ENCODE assay signal across 2 fruit fly cellular contexts in genomic region chr3L:1891914-1892313, dm6.
TF ChIP-seq lines count a peak whose summit lies in the region.

No protein-coding gene starts in this region.

- no peak for TF ChIP-seq CTCF in whole organism, embryonic (GFP tag; optimal IDR thresholded peaks at IDR 0.05; lab: Kevin White, UChicago)

TF ChIP-seq in whole organism, embryonic, 481 proteins besides CTCF, POLR2A, EP300 and RAD21:
- no peak for TF ChIP-seq CG11696 (GFP tag; IDR thresholded peaks at IDR 0.05; lab: Robert Waterston, UW)
- TF ChIP-seq CG15514 (GFP tag; optimal IDR thresholded peaks at IDR 0.05; lab: Kevin White, UChicago), result no peak
- TF ChIP-seq CG7357 (GFP tag; IDR thresholded peaks at IDR 0.05; lab: Robert Waterston, UW), result 0 out of 3 replicates have a peak, but pooled peaks have one; percentile 17
- TF ChIP-seq Fer3 (tag; optimal IDR thresholded peaks at IDR 0.05; lab: Kevin White, UChicago), result peak; percentile 15
- TF ChIP-seq HLH54F (GFP tag; optimal IDR thresholded peaks at IDR 0.05; lab: Kevin White, UChicago), result no peak
- TF ChIP-seq CG13296 (GFP tag; optimal IDR thresholded peaks at IDR 0.05; lab: Kevin White, UChicago), result no peak
- peak; percentile 16 for TF ChIP-seq cad (GFP tag; optimal IDR thresholded peaks at IDR 0.05; lab: Kevin White, UChicago)
- no peak for TF ChIP-seq bbx (GFP tag; IDR thresholded peaks at IDR 0.05; lab: Robert Waterston, UW; ENCODE audit: partially characterized antibody)
- TF ChIP-seq h (optimal IDR thresholded peaks at IDR 0.05; lab: Kevin White, UChicago), result no peak
- TF ChIP-seq Mad (GFP tag; optimal IDR thresholded peaks at IDR 0.05; lab: Kevin White, UChicago), result no peak
- TF ChIP-seq nom (GFP tag; optimal IDR thresholded peaks at IDR 0.05; lab: Kevin White, UChicago), result peak; percentile 16
- TF ChIP-seq CG9797 (GFP tag; optimal IDR thresholded peaks at IDR 0.05; lab: Kevin White, UChicago), result no peak
- no peak for TF ChIP-seq C15 (GFP tag; IDR thresholded peaks at IDR 0.05; lab: Robert Waterston, UW)
- peak; percentile 47; the same call in 2 of the 3 replicates for TF ChIP-seq row (GFP tag; IDR thresholded peaks at IDR 0.05; lab: Robert Waterston, UW)
- no peak for TF ChIP-seq CG9215 (GFP tag; IDR thresholded peaks at IDR 0.05; lab: Robert Waterston, UW)
- no peak for TF ChIP-seq CG31224 (GFP tag; IDR thresholded peaks at IDR 0.05; lab: Robert Waterston, UW)
- TF ChIP-seq gem (tag; optimal IDR thresholded peaks at IDR 0.05; lab: Kevin White, UChicago), result peak; percentile 43
- TF ChIP-seq CG7786 (GFP tag; optimal IDR thresholded peaks at IDR 0.05; lab: Kevin White, UChicago), result no peak
- no peak for TF ChIP-seq CG1647 (GFP tag; optimal IDR thresholded peaks at IDR 0.05; lab: Kevin White, UChicago)
- no peak for TF ChIP-seq B-H2 (GFP tag; optimal IDR thresholded peaks at IDR 0.05; lab: Kevin White, UChicago)
- TF ChIP-seq eyg (GFP tag; optimal IDR thresholded peaks at IDR 0.05; lab: Kevin White, UChicago), result no peak
- TF ChIP-seq CG6654 (GFP tag; optimal IDR thresholded peaks at IDR 0.05; lab: Kevin White, UChicago), result peak; percentile 92
- peak; percentile 55 for TF ChIP-seq CG17359 (tag; optimal IDR thresholded peaks at IDR 0.05; lab: Kevin White, UChicago)
- no peak for TF ChIP-seq CG3847 (GFP tag; IDR thresholded peaks at IDR 0.05; lab: Robert Waterston, UW)
- TF ChIP-seq CG3726 (GFP tag; IDR thresholded peaks at IDR 0.05; lab: Robert Waterston, UW), result no peak
- peak; percentile 3 for TF ChIP-seq Nf-YB (GFP tag; optimal IDR thresholded peaks at IDR 0.05; lab: Kevin White, UChicago)
- TF ChIP-seq wdn (GFP tag; IDR thresholded peaks at IDR 0.05; lab: Robert Waterston, UW), result 0 out of 2 replicates have a peak, but pooled peaks have one; percentile 7
- TF ChIP-seq CG11398 (GFP tag; optimal IDR thresholded peaks at IDR 0.05; lab: Kevin White, UChicago), result no peak
- no peak for TF ChIP-seq seq (GFP tag; IDR thresholded peaks at IDR 0.05; lab: Robert Waterston, UW)
- no peak for TF ChIP-seq CG9817 (tag; optimal IDR thresholded peaks at IDR 0.05; lab: Kevin White, UChicago)
- no peak for TF ChIP-seq bigmax (GFP tag; optimal IDR thresholded peaks at IDR 0.05; lab: Kevin White, UChicago)
- TF ChIP-seq CG13424 (tag; optimal IDR thresholded peaks at IDR 0.05; lab: Kevin White, UChicago), result peak; percentile 3
- TF ChIP-seq slbo (GFP tag; IDR thresholded peaks at IDR 0.05; lab: Robert Waterston, UW), result 0 out of 2 replicates have a peak, but pooled peaks have one; percentile 17
- peak; percentile 38 for TF ChIP-seq sens (GFP tag; lab: Kevin White, UChicago)
- no peak for TF ChIP-seq ERR (GFP tag; optimal IDR thresholded peaks at IDR 0.05; lab: Kevin White, UChicago)
- TF ChIP-seq dysf (GFP tag; IDR thresholded peaks at IDR 0.05; lab: Robert Waterston, UW), result peak; percentile 53; the same call in 2 of the 3 replicates
- TF ChIP-seq hkb (optimal IDR thresholded peaks at IDR 0.05; lab: Kevin White, UChicago), result no peak
- TF ChIP-seq hkb (GFP tag; IDR thresholded peaks at IDR 0.05; lab: Robert Waterston, UW), result no peak
- peak; percentile 22 for TF ChIP-seq Hmr (GFP tag; optimal IDR thresholded peaks at IDR 0.05; lab: Kevin White, UChicago)

TF ChIP-seq in whole organism, wandering third instar larva, 38 proteins besides CTCF, POLR2A, EP300 and RAD21:
- TF ChIP-seq Rel (GFP tag; optimal IDR thresholded peaks at IDR 0.05; lab: Kevin White, UChicago), result no peak
- TF ChIP-seq Rel (tag; optimal IDR thresholded peaks at IDR 0.05; lab: Kevin White, UChicago), result no peak
- TF ChIP-seq Myc (optimal IDR thresholded peaks at IDR 0.05; lab: Kevin White, UChicago), result peak; percentile 29
